Fruit fly (Drosophila melanogaster) whole organism, embryonic: ENCODE measurements around the gene APP-BP1.

Experiments used
- Bteb2 ChIP-seq: fragments of 200-800 bp; sonication (Bioruptor generic); optimal IDR thresholded peaks from 2 replicates; lab custom pipeline; 2016; ENCODE audit warnings: missing biosample characterization, missing genetic modification characterization
- CG10209 ChIP-seq: fragments of 200-800 bp; sonication (Bioruptor generic); optimal IDR thresholded peaks from 3 replicates; lab custom pipeline; 2017; ENCODE audit warnings: missing biosample characterization, mild to moderate bottlenecking, missing genetic modification characterization, missing genetic modification reagents
- CG12155 ChIP-seq: fragments of 200-800 bp; sonication (Bioruptor generic); optimal IDR thresholded peaks from 3 replicates; lab custom pipeline; 2016; ENCODE audit warnings: missing biosample characterization, missing genetic modification characterization
- CG17361 ChIP-seq: fragments of 200-800 bp; sonication (Bioruptor generic); IDR thresholded peaks from 3 replicates; pipeline ENCODE4 v1.3.6; 2022; ENCODE audit warnings: missing biosample characterization, missing genetic modification characterization
- CG17829 ChIP-seq: fragments of 200-800 bp; optimal IDR thresholded peaks from 2 replicates; lab custom pipeline; 2019; ENCODE audit warnings: missing biosample characterization, mild to moderate bottlenecking, missing genetic modification characterization, moderate library complexity
- CG1832 ChIP-seq: fragments of 200-800 bp; sonication (Bioruptor generic); optimal IDR thresholded peaks from 2 replicates; lab custom pipeline; 2017; ENCODE audit warnings: missing biosample characterization, mild to moderate bottlenecking, missing genetic modification characterization, inconsistent platforms
- CG18476 ChIP-seq: fragments of 200-800 bp; sonication (Bioruptor generic); optimal IDR thresholded peaks from 2 replicates; lab custom pipeline; 2016; ENCODE audit warnings: missing biosample characterization, mild to moderate bottlenecking, missing genetic modification characterization
- CG4360 ChIP-seq: fragments of 200-800 bp; sonication (Bioruptor generic); IDR thresholded peaks from 2 replicates; pipeline ENCODE4 v1.3.6; 2022; ENCODE audit warnings: missing biosample characterization, missing genetic modification characterization
- CG6689 ChIP-seq: fragments of 200-800 bp; sonication (Bioruptor generic); IDR thresholded peaks from 2 replicates; pipeline ENCODE4 v1.3.6; 2022; ENCODE audit warnings: missing biosample characterization, missing genetic modification characterization
- CG6765 ChIP-seq: fragments of 200-800 bp; sonication (Bioruptor generic); optimal IDR thresholded peaks from 3 replicates; lab custom pipeline; 2017; ENCODE audit warnings: missing biosample characterization, mild to moderate bottlenecking, missing genetic modification characterization
- CG7745 ChIP-seq: fragments of 200-800 bp; sonication (Bioruptor generic); optimal IDR thresholded peaks from 2 replicates; lab custom pipeline; 2018; ENCODE audit warnings: missing biosample characterization, mild to moderate bottlenecking, missing genetic modification characterization, moderate library complexity
- CG9609 ChIP-seq: fragments of 200-800 bp; sonication (Bioruptor generic); optimal IDR thresholded peaks from 3 replicates; lab custom pipeline; 2016; ENCODE audit warnings: missing biosample characterization, missing genetic modification characterization
- CG9817 ChIP-seq: fragments of 200-800 bp; sonication (Bioruptor generic); optimal IDR thresholded peaks from 2 replicates; lab custom pipeline; 2018; ENCODE audit warnings: missing biosample characterization, mild to moderate bottlenecking, missing genetic modification characterization, moderate library complexity
- Dad ChIP-seq: fragments of 200-800 bp; sonication (Bioruptor generic); optimal IDR thresholded peaks from 3 replicates; lab custom pipeline; 2016; ENCODE audit warnings: missing biosample characterization, missing genetic modification characterization
- Dfd ChIP-seq, 2 experiments: fragments of >200 bp; optimal IDR thresholded peaks; 2 replicates each; lab custom pipeline; 2017; ENCODE audit warnings: missing biosample characterization in 2 of 2, missing genetic modification characterization in 2 of 2
- Dref ChIP-seq: fragments of 200-800 bp; sonication (Bioruptor generic); IDR thresholded peaks from 2 replicates; pipeline ENCODE4 v1.3.6; 2022; ENCODE audit warnings: missing biosample characterization, missing genetic modification characterization
- E2f2 ChIP-seq: fragments of 200-800 bp; sonication (Bioruptor generic); IDR thresholded peaks from 2 replicates; pipeline ENCODE4 v1.3.6; 2022; ENCODE audit warnings: missing biosample characterization, missing genetic modification characterization
- H2.0 ChIP-seq: fragments of 200-800 bp; sonication (Bioruptor generic); IDR thresholded peaks from 2 replicates; pipeline ENCODE4 v1.3.6; 2022; ENCODE audit warnings: missing biosample characterization, missing genetic modification characterization
- HLH4C ChIP-seq: fragments of 200-800 bp; sonication (Bioruptor generic); IDR thresholded peaks from 3 replicates; pipeline ENCODE4 v1.3.6; 2022; ENCODE audit warnings: missing biosample characterization, missing genetic modification characterization; ENCODE audit not compliant: partially characterized antibody
- Hsf ChIP-seq: fragments of 200-800 bp; sonication (Bioruptor generic); optimal IDR thresholded peaks from 3 replicates; lab custom pipeline; 2016; ENCODE audit warnings: missing biosample characterization, missing genetic modification characterization
- Jarid2 ChIP-seq: fragments of 200-800 bp; sonication (Bioruptor generic); optimal IDR thresholded peaks from 3 replicates; lab custom pipeline; 2017; ENCODE audit warnings: mild to moderate bottlenecking, missing biosample characterization, missing genetic modification reagents, missing genetic modification characterization
- Kr ChIP-seq: fragments of 200-800 bp; sonication (Bioruptor generic); optimal IDR thresholded peaks from 2 replicates; lab custom pipeline; 2017; ENCODE audit warnings: missing biosample characterization, mild to moderate bottlenecking, missing genetic modification characterization
- Lpt ChIP-seq: fragments of >200 bp; optimal IDR thresholded peaks from 2 replicates; lab custom pipeline; 2018; ENCODE audit warnings: missing biosample characterization, missing genetic modification characterization
- Med ChIP-seq: fragments of 200-800 bp; sonication (Bioruptor generic); peaks from one replicate; lab custom pipeline; 2016; ENCODE audit warnings: missing biosample characterization, missing genetic modification characterization, mild to moderate bottlenecking, inconsistent platforms, moderate library complexity
- Opbp ChIP-seq: fragments of 200-800 bp; sonication (Bioruptor generic); IDR thresholded peaks from 3 replicates; pipeline ENCODE4 v1.3.6; 2022; ENCODE audit warnings: missing biosample characterization, missing genetic modification characterization; ENCODE audit not compliant: partially characterized antibody
- Optix ChIP-seq: fragments of 200-800 bp; sonication (Bioruptor generic); IDR thresholded peaks from 3 replicates; pipeline ENCODE4 v1.3.6; 2022; ENCODE audit warnings: missing biosample characterization, missing genetic modification characterization
- Sin3A ChIP-seq: fragments of >200 bp; optimal IDR thresholded peaks from 2 replicates; lab custom pipeline; 2018
- Taf1 ChIP-seq: fragments of 200-800 bp; sonication (Bioruptor generic); IDR thresholded peaks from 2 replicates; pipeline ENCODE4 v1.3.6; 2022; ENCODE audit warnings: missing biosample characterization, missing genetic modification characterization
- Xrp1 ChIP-seq: fragments of 200-800 bp; sonication (Bioruptor generic); IDR thresholded peaks from 2 replicates; pipeline ENCODE4 v1.3.6; 2022; ENCODE audit warnings: missing biosample characterization, missing genetic modification characterization
- abd-A ChIP-seq: fragments of 200-800 bp; sonication (Bioruptor generic); optimal IDR thresholded peaks from 3 replicates; lab custom pipeline; 2019; ENCODE audit warnings: missing biosample characterization, mild to moderate bottlenecking, missing genetic modification characterization, moderate library complexity
- dan ChIP-seq: fragments of 200-800 bp; sonication (Bioruptor generic); IDR thresholded peaks from 2 replicates; pipeline ENCODE4 v1.3.6; 2022; ENCODE audit warnings: missing biosample characterization, missing genetic modification characterization
- emc ChIP-seq: fragments of 200-800 bp; sonication (Bioruptor generic); optimal IDR thresholded peaks from 2 replicates; lab custom pipeline; 2016; ENCODE audit warnings: missing biosample characterization, missing genetic modification characterization
- esg ChIP-seq: fragments of 200-800 bp; sonication (Bioruptor generic); conservative IDR thresholded peaks from 2 replicates; pipeline ENCODE4 v1.3.6; 2022; ENCODE audit warnings: missing biosample characterization, missing genetic modification characterization
- ewg ChIP-seq: fragments of 200-800 bp; sonication (Bioruptor generic); optimal IDR thresholded peaks from 3 replicates; lab custom pipeline; 2017; ENCODE audit warnings: mild to moderate bottlenecking, missing biosample characterization, missing genetic modification reagents, missing genetic modification characterization
- fd64A ChIP-seq: fragments of 200-800 bp; sonication (Bioruptor generic); optimal IDR thresholded peaks from 3 replicates; lab custom pipeline; 2018; ENCODE audit warnings: missing biosample characterization, mild to moderate bottlenecking, missing genetic modification characterization
- gfzf ChIP-seq: fragments of 200-800 bp; sonication (Bioruptor generic); optimal IDR thresholded peaks from 2 replicates; lab custom pipeline; 2016; ENCODE audit warnings: missing biosample characterization, mild to moderate bottlenecking, missing genetic modification characterization, moderate library complexity
- lola ChIP-seq, 3 experiments: fragments of >200 bp in 2 of 3; fragments of 200-800 bp in 1 of 3; sonication (Bioruptor generic) in 1 of 3; optimal IDR thresholded peaks; 2 replicates each; lab custom pipeline; 2017 to 2019; ENCODE audit warnings: missing biosample characterization in 3 of 3, missing genetic modification characterization in 3 of 3, mild to moderate bottlenecking in 1 of 3, moderate library complexity in 1 of 3
- repo ChIP-seq: fragments of 200-800 bp; sonication (Bioruptor generic); optimal IDR thresholded peaks from 2 replicates; lab custom pipeline; 2016; ENCODE audit warnings: missing biosample characterization, missing genetic modification characterization
- row ChIP-seq: fragments of 200-800 bp; sonication (Bioruptor generic); IDR thresholded peaks from 3 replicates; pipeline ENCODE4 v1.3.6; 2022; ENCODE audit warnings: missing biosample characterization, missing genetic modification characterization
- run ChIP-seq: fragments of 200-800 bp; sonication (Bioruptor generic); optimal IDR thresholded peaks from 3 replicates; lab custom pipeline; 2018; ENCODE audit warnings: missing biosample characterization, mild to moderate bottlenecking, missing genetic modification characterization
- sd ChIP-seq: fragments of 200-800 bp; sonication (Bioruptor generic); optimal IDR thresholded peaks from 3 replicates; lab custom pipeline; 2018; ENCODE audit warnings: missing biosample characterization, mild to moderate bottlenecking, missing genetic modification characterization, moderate library complexity
- sob ChIP-seq: fragments of 200-800 bp; sonication (Bioruptor generic); IDR thresholded peaks from 2 replicates; pipeline ENCODE4 v1.3.6; 2022; ENCODE audit warnings: missing biosample characterization, missing genetic modification characterization
- ttk ChIP-seq: fragments of 200-800 bp; sonication (Bioruptor generic); IDR thresholded peaks from 2 replicates; pipeline ENCODE4 v2.1.2; 2022; ENCODE audit warnings: missing biosample characterization, missing genetic modification characterization
- tup ChIP-seq: fragments of 200-800 bp; sonication (Bioruptor generic); optimal IDR thresholded peaks from 2 replicates; lab custom pipeline; 2016; ENCODE audit warnings: missing biosample characterization, mild to moderate bottlenecking, missing genetic modification characterization, moderate library complexity
- unpg ChIP-seq: fragments of 200-800 bp; sonication (Bioruptor generic); optimal IDR thresholded peaks from 3 replicates; lab custom pipeline; 2018; ENCODE audit warnings: missing biosample characterization, mild to moderate bottlenecking, missing genetic modification characterization, moderate library complexity

APP-BP1 gene

dm6 chr3L:11118627-11119395 lies 20.6 kb downstream of the APP-BP1 start (continued):
- TF ChIP-seq ttk (no peak), CG4360 (GFP tag; lab: Robert Waterston, UW) (peak; percentile 96), Med (GFP tag; lab: Kevin White, UChicago) (peak; percentile 92), Dad (peak; percentile 60), Dfd (GFP tag; optimal IDR thresholded peaks at IDR 0.05; lab: Kevin White, UChicago) (no peak), sd (tag; lab: Kevin White, UChicago) (peak; percentile 93), row (peak; percentile 43), esg (no peak), Bteb2 (GFP tag; lab: Kevin White, UChicago) (peak; percentile 41), abd-A (peak; percentile 98), fd64A (GFP tag; lab: Kevin White, UChicago) (peak; percentile 93), Kr (GFP tag; lab: Kevin White, UChicago) (peak; percentile 83), lola (GFP tag; optimal IDR thresholded peaks at IDR 0.05; lab: Kevin White, UChicago) (peak in 1 of 3 experiments; percentile 18), gfzf (GFP tag; lab: Kevin White, UChicago) (no peak), CG9609 (GFP tag; lab: Kevin White, UChicago) (peak; percentile 16), CG7745 (peak; percentile 81), dan (GFP tag; lab: Robert Waterston, UW) (no peak), emc (GFP tag; lab: Kevin White, UChicago) (no peak), run (peak; percentile 63), E2f2 (GFP tag; lab: Robert Waterston, UW) (peak; percentile 50; the same call in 1 of the 2 replicates), Jarid2 (GFP tag; lab: Kevin White, UChicago) (no peak), sob (peak; percentile 74), CG10209 (peak; percentile 81), Opbp (GFP tag; lab: Robert Waterston, UW) (0 out of 3 replicates have a peak, but pooled peaks have one; percentile 26), CG1832 (GFP tag; lab: Kevin White, UChicago) (no peak), CG17361 (peak; percentile 64; the same call in 1 of the 3 replicates), Taf1 (GFP tag; lab: Robert Waterston, UW) (no peak), CG6765 (GFP tag; lab: Kevin White, UChicago) (peak; percentile 79), Lpt (GFP tag; lab: Kevin White, UChicago) (no peak), H2.0 (GFP tag; lab: Robert Waterston, UW) (peak; percentile 57; the same call in 1 of the 2 replicates), Xrp1 (GFP tag; lab: Robert Waterston, UW) (peak; percentile 86), CG12155 (peak; percentile 61), HLH4C (no peak), CG18476 (GFP tag; lab: Kevin White, UChicago) (peak; percentile 46), unpg (peak; percentile 61), CG9817 (tag; lab: Kevin White, UChicago) (peak; percentile 46), ewg (GFP tag; lab: Kevin White, UChicago) (peak; percentile 90), repo (GFP tag; lab: Kevin White, UChicago) (peak; percentile 49), CG17829 (tag; lab: Kevin White, UChicago) (peak; percentile 50), Optix (GFP tag; lab: Robert Waterston, UW) (peak; percentile 57; the same call in 1 of the 3 replicates), CG6689 (peak; percentile 61), tup (GFP tag; lab: Kevin White, UChicago) (peak; percentile 31), Sin3A (lab: Kevin White, UChicago) (no peak), Hsf (GFP tag; lab: Kevin White, UChicago) (peak; percentile 38), Dref (no peak)
